Fruit fly (Drosophila melanogaster) whole organism, embryonic: ENCODE data around the gene CG12783.

Experiments
- Abd-B ChIP-seq: fragments of 200-800 bp; sonication (Bioruptor generic); optimal IDR thresholded peaks from 2 replicates; lab custom pipeline; 2018; ENCODE audit warnings: missing biosample characterization, mild to moderate bottlenecking, missing genetic modification characterization, moderate library complexity
- Ada2b ChIP-seq: fragments of 200-800 bp; sonication (Bioruptor generic); IDR thresholded peaks from 2 replicates; pipeline ENCODE4 v1.3.6; 2022; ENCODE audit warnings: missing biosample characterization, missing genetic modification characterization
- Atf-2 ChIP-seq: fragments of 200-800 bp; sonication (Bioruptor generic); optimal IDR thresholded peaks from 2 replicates; lab custom pipeline; 2016; ENCODE audit warnings: missing biosample characterization, missing genetic modification characterization
- Bgb ChIP-seq: fragments of 200-800 bp; sonication (Bioruptor generic); IDR thresholded peaks from 2 replicates; pipeline ENCODE4 v1.3.6; 2022; ENCODE audit warnings: missing biosample characterization, missing genetic modification characterization; ENCODE audit not compliant: partially characterized antibody
- CG10209 ChIP-seq: fragments of 200-800 bp; sonication (Bioruptor generic); optimal IDR thresholded peaks from 3 replicates; lab custom pipeline; 2017; ENCODE audit warnings: missing biosample characterization, mild to moderate bottlenecking, missing genetic modification characterization, missing genetic modification reagents
- CG10267 ChIP-seq: fragments of 200-800 bp; sonication (Bioruptor generic); optimal IDR thresholded peaks from 2 replicates; lab custom pipeline; 2018; ENCODE audit warnings: missing biosample characterization, mild to moderate bottlenecking, missing genetic modification characterization, moderate library complexity
- CG10431 ChIP-seq: fragments of 200-800 bp; sonication (Bioruptor generic); optimal IDR thresholded peaks from 3 replicates; lab custom pipeline; 2018; ENCODE audit warnings: missing biosample characterization, mild to moderate bottlenecking, missing genetic modification characterization
- CG12659 ChIP-seq: fragments of 200-800 bp; sonication (Bioruptor generic); optimal IDR thresholded peaks from 3 replicates; lab custom pipeline; 2017; ENCODE audit warnings: mild to moderate bottlenecking, missing biosample characterization, missing genetic modification reagents, missing genetic modification characterization
- CG13424 ChIP-seq: fragments of 200-800 bp; sonication (Bioruptor generic); optimal IDR thresholded peaks from 2 replicates; lab custom pipeline; 2019; ENCODE audit warnings: missing biosample characterization, mild to moderate bottlenecking, missing genetic modification characterization, moderate library complexity
- CG15514 ChIP-seq: fragments of 200-800 bp; sonication (Bioruptor generic); optimal IDR thresholded peaks from 3 replicates; lab custom pipeline; 2017; ENCODE audit warnings: missing biosample characterization, missing genetic modification characterization, mild to moderate bottlenecking, moderate library complexity, missing genetic modification reagents
- CG15601 ChIP-seq: fragments of 200-800 bp; sonication (Bioruptor generic); optimal IDR thresholded peaks from 3 replicates; lab custom pipeline; 2019; ENCODE audit warnings: missing biosample characterization, mild to moderate bottlenecking, missing genetic modification characterization, moderate library complexity
- CG1603 ChIP-seq: fragments of 200-800 bp; sonication (Bioruptor generic); optimal IDR thresholded peaks from 2 replicates; lab custom pipeline; 2019; ENCODE audit warnings: missing biosample characterization, mild to moderate bottlenecking, missing genetic modification characterization, moderate library complexity
- CG17359 ChIP-seq: fragments of 200-800 bp; sonication (Bioruptor generic); optimal IDR thresholded peaks from 3 replicates; lab custom pipeline; 2018; ENCODE audit warnings: missing biosample characterization, mild to moderate bottlenecking, missing genetic modification characterization, moderate library complexity
- CG18476 ChIP-seq: fragments of 200-800 bp; sonication (Bioruptor generic); optimal IDR thresholded peaks from 2 replicates; lab custom pipeline; 2016; ENCODE audit warnings: missing biosample characterization, mild to moderate bottlenecking, missing genetic modification characterization
- CG2116 ChIP-seq: fragments of 200-800 bp; sonication (Bioruptor generic); optimal IDR thresholded peaks from 3 replicates; lab custom pipeline; 2018; ENCODE audit warnings: missing biosample characterization, mild to moderate bottlenecking, missing genetic modification characterization
- CG30020 ChIP-seq: fragments of 200-800 bp; optimal IDR thresholded peaks from 2 replicates; lab custom pipeline; 2019; ENCODE audit warnings: missing biosample characterization, mild to moderate bottlenecking, missing genetic modification characterization, moderate library complexity
- CG31224 ChIP-seq: fragments of 200-800 bp; sonication (Bioruptor generic); IDR thresholded peaks from 2 replicates; pipeline ENCODE4 v1.3.6; 2022; ENCODE audit warnings: missing biosample characterization, missing genetic modification characterization
- CG31365 ChIP-seq: fragments of 200-800 bp; sonication (Bioruptor generic); optimal IDR thresholded peaks from 2 replicates; lab custom pipeline; 2018; ENCODE audit warnings: missing biosample characterization, mild to moderate bottlenecking, missing genetic modification characterization
- CG32532 ChIP-seq: fragments of 200-800 bp; sonication (Bioruptor generic); IDR thresholded peaks from 2 replicates; pipeline ENCODE4 v1.3.6; 2022; ENCODE audit warnings: missing biosample characterization, missing genetic modification characterization
- CG34422 ChIP-seq: fragments of 200-800 bp; sonication (Bioruptor generic); IDR thresholded peaks from 3 replicates; pipeline ENCODE4 v1.3.6; 2022; ENCODE audit warnings: missing biosample characterization, missing genetic modification characterization
- CG6689 ChIP-seq: fragments of 200-800 bp; sonication (Bioruptor generic); IDR thresholded peaks from 2 replicates; pipeline ENCODE4 v1.3.6; 2022; ENCODE audit warnings: missing biosample characterization, missing genetic modification characterization
- CG6791 ChIP-seq: fragments of 200-800 bp; sonication (Bioruptor generic); IDR thresholded peaks from 3 replicates; pipeline ENCODE4 v1.3.6; 2022; ENCODE audit warnings: missing biosample characterization, missing genetic modification characterization; ENCODE audit not compliant: partially characterized antibody
- CG7839 ChIP-seq: fragments of 200-800 bp; sonication (Bioruptor generic); optimal IDR thresholded peaks from 3 replicates; lab custom pipeline; 2018; ENCODE audit warnings: missing biosample characterization, mild to moderate bottlenecking, missing genetic modification characterization, moderate library complexity
- CoRest ChIP-seq: fragments of 200-800 bp; sonication (Bioruptor generic); optimal IDR thresholded peaks from 3 replicates; lab custom pipeline; 2018; ENCODE audit warnings: missing biosample characterization, mild to moderate bottlenecking, missing genetic modification characterization, moderate library complexity
- CrebB ChIP-seq: fragments of 200-800 bp; sonication (Bioruptor generic); optimal IDR thresholded peaks from 3 replicates; lab custom pipeline; 2018; ENCODE audit warnings: missing biosample characterization, mild to moderate bottlenecking, missing genetic modification characterization
- Dad ChIP-seq: fragments of 200-800 bp; sonication (Bioruptor generic); optimal IDR thresholded peaks from 3 replicates; lab custom pipeline; 2016; ENCODE audit warnings: missing biosample characterization, missing genetic modification characterization
- Dref ChIP-seq: fragments of 200-800 bp; sonication (Bioruptor generic); IDR thresholded peaks from 2 replicates; pipeline ENCODE4 v1.3.6; 2022; ENCODE audit warnings: missing biosample characterization, missing genetic modification characterization
- Elba2 ChIP-seq: fragments of 200-800 bp; sonication (Bioruptor generic); optimal IDR thresholded peaks from 3 replicates; lab custom pipeline; 2016; ENCODE audit warnings: missing biosample characterization, missing genetic modification characterization
- Ets97D ChIP-seq: fragments of 200-800 bp; sonication (Bioruptor generic); optimal IDR thresholded peaks from 3 replicates; lab custom pipeline; 2016; ENCODE audit warnings: missing biosample characterization, missing genetic modification characterization
- Fer1 ChIP-seq: fragments of 200-800 bp; sonication (Bioruptor generic); optimal IDR thresholded peaks from 2 replicates; lab custom pipeline; 2017; ENCODE audit warnings: missing biosample characterization, mild to moderate bottlenecking, missing genetic modification characterization
- Gug ChIP-seq: fragments of 200-800 bp; sonication (Bioruptor generic); IDR thresholded peaks from 4 replicates; pipeline ENCODE4 v1.3.6; 2022; ENCODE audit warnings: missing biosample characterization, missing genetic modification characterization
- MBD-R2 ChIP-seq: fragments of 200-800 bp; sonication (Bioruptor generic); IDR thresholded peaks from 2 replicates; pipeline ENCODE4 v1.3.6; 2022; ENCODE audit warnings: missing biosample characterization, missing genetic modification characterization
- Pdp1 ChIP-seq, 2 experiments: fragments of 200-800 bp; sonication (Bioruptor generic); optimal IDR thresholded peaks; 3 replicates each; lab custom pipeline; 2016; ENCODE audit warnings: missing biosample characterization in 2 of 2, missing genetic modification characterization in 2 of 2, mild to moderate bottlenecking in 1 of 2, moderate library complexity in 1 of 2
- Sox102F ChIP-seq: fragments of 200-800 bp; sonication (Bioruptor generic); optimal IDR thresholded peaks from 2 replicates; lab custom pipeline; 2018; ENCODE audit warnings: missing biosample characterization, mild to moderate bottlenecking, missing genetic modification characterization, moderate library complexity
- TFAM ChIP-seq: fragments of 200-800 bp; sonication (Bioruptor generic); optimal IDR thresholded peaks from 2 replicates; lab custom pipeline; 2017; ENCODE audit warnings: missing biosample characterization, missing genetic modification characterization, inconsistent platforms
- Vsx1 ChIP-seq: fragments of 200-800 bp; sonication (Bioruptor generic); optimal IDR thresholded peaks from 2 replicates; lab custom pipeline; 2017; ENCODE audit warnings: missing biosample characterization, mild to moderate bottlenecking, missing genetic modification characterization, missing genetic modification reagents
- bab2 ChIP-seq: fragments of 200-800 bp; sonication (Bioruptor generic); optimal IDR thresholded peaks from 2 replicates; lab custom pipeline; 2016; ENCODE audit warnings: missing biosample characterization, missing genetic modification characterization
- ci ChIP-seq: fragments of 200-800 bp; sonication (Bioruptor generic); IDR thresholded peaks from 3 replicates; pipeline ENCODE4 v1.3.6; 2022; ENCODE audit warnings: missing biosample characterization, missing genetic modification characterization
- crol ChIP-seq: fragments of 200-800 bp; sonication (Bioruptor generic); IDR thresholded peaks from 2 replicates; pipeline ENCODE4 v1.3.6; 2022; ENCODE audit warnings: missing biosample characterization, missing genetic modification characterization
- dimm ChIP-seq: fragments of 200-800 bp; sonication (Bioruptor generic); IDR thresholded peaks from 2 replicates; pipeline ENCODE4 v1.3.6; 2022; ENCODE audit warnings: missing biosample characterization, missing genetic modification characterization
- dpn ChIP-seq, 2 experiments: fragments of 200-800 bp; sonication (Bioruptor generic); optimal IDR thresholded peaks; 3 replicates each; lab custom pipeline; 2016; ENCODE audit warnings: missing biosample characterization in 2 of 2, missing genetic modification characterization in 2 of 2
- fu2 ChIP-seq: fragments of 200-800 bp; sonication (Bioruptor generic); optimal IDR thresholded peaks from 2 replicates; lab custom pipeline; 2016; ENCODE audit warnings: missing biosample characterization, missing genetic modification characterization
- ind ChIP-seq: fragments of 200-800 bp; sonication (Bioruptor generic); optimal IDR thresholded peaks from 3 replicates; lab custom pipeline; 2016; ENCODE audit warnings: missing biosample characterization, missing genetic modification characterization
- p53 ChIP-seq: fragments of 200-800 bp; sonication (Bioruptor generic); optimal IDR thresholded peaks from 2 replicates; lab custom pipeline; 2016; ENCODE audit warnings: missing biosample characterization, missing genetic modification characterization
- pan ChIP-seq, 4 experiments: fragments of >200 bp in 3 of 4; fragments of 200-800 bp in 1 of 4; sonication (Bioruptor generic) in 1 of 4; optimal IDR thresholded peaks in 3 of 4; IDR thresholded peaks in 1 of 4; 2 replicates each; pipeline versions ENCODE4 v1.3.6 to Lab custom; 2017 to 2022; ENCODE audit warnings: missing biosample characterization in 2 of 4, missing genetic modification characterization in 2 of 4, mixed read lengths in 1 of 4
- rib ChIP-seq: fragments of 200-800 bp; sonication (Bioruptor generic); IDR thresholded peaks from 2 replicates; pipeline ENCODE4 v1.3.6; 2022; ENCODE audit warnings: missing biosample characterization, missing genetic modification characterization
- salm ChIP-seq: fragments of 200-800 bp; sonication (Bioruptor generic); optimal IDR thresholded peaks from 2 replicates; lab custom pipeline; 2018; ENCODE audit warnings: missing biosample characterization, mild to moderate bottlenecking, missing genetic modification characterization
- slbo ChIP-seq: fragments of 200-800 bp; sonication (Bioruptor generic); IDR thresholded peaks from 2 replicates; pipeline ENCODE4 v1.3.6; 2022; ENCODE audit warnings: missing biosample characterization, missing genetic modification characterization
- vvl ChIP-seq: fragments of 200-800 bp; sonication (Bioruptor generic); IDR thresholded peaks from 2 replicates; pipeline ENCODE4 v1.3.6; 2022; ENCODE audit warnings: missing biosample characterization, missing genetic modification characterization
- zen ChIP-seq: fragments of 200-800 bp; sonication (Bioruptor generic); optimal IDR thresholded peaks from 3 replicates; lab custom pipeline; 2018; ENCODE audit warnings: missing biosample characterization, mild to moderate bottlenecking, missing genetic modification characterization, moderate library complexity

CG12783 gene

dm6 chr3R:16614241-16614640, 1.0 kb upstream of the CG12783 start, which contains the start of gene CG10340 (continued):
- no peak for TF ChIP-seq dimm (GFP tag; lab: Robert Waterston, UW)
- TF ChIP-seq zen (tag; lab: Kevin White, UChicago): no peak
- no peak for TF ChIP-seq fu2 (GFP tag; lab: Kevin White, UChicago)
- no peak for TF ChIP-seq crol (GFP tag; lab: Robert Waterston, UW)
- TF ChIP-seq CrebB (tag; lab: Kevin White, UChicago): no peak
- no peak for TF ChIP-seq Ets97D (GFP tag; lab: Kevin White, UChicago)
- peak; percentile 45; the same call in 1 of the 2 replicates for TF ChIP-seq slbo (GFP tag; lab: Robert Waterston, UW)
- peak; percentile 45 for TF ChIP-seq CG12659 (GFP tag; lab: Kevin White, UChicago)
- TF ChIP-seq TFAM (GFP tag; lab: Kevin White, UChicago): no peak
- no peak for TF ChIP-seq Dad (GFP tag; lab: Kevin White, UChicago)
- TF ChIP-seq CG15514 (GFP tag; lab: Kevin White, UChicago): peak; percentile 38
- TF ChIP-seq Gug (GFP tag; lab: Robert Waterston, UW): peak; percentile 25; the same call in 1 of the 4 replicates
- TF ChIP-seq CG10209 (GFP tag; lab: Kevin White, UChicago): no peak
- peak; percentile 92 for TF ChIP-seq MBD-R2
- TF ChIP-seq bab2 (GFP tag; lab: Kevin White, UChicago): no peak
- no peak for TF ChIP-seq CG17359 (tag; lab: Kevin White, UChicago)
- TF ChIP-seq CG10267 (tag; lab: Kevin White, UChicago): peak; percentile 17
- no peak for TF ChIP-seq p53
- peak; percentile 64 for TF ChIP-seq vvl (GFP tag; lab: Robert Waterston, UW)
- TF ChIP-seq CG2116 (GFP tag; lab: Kevin White, UChicago): peak; percentile 60
- TF ChIP-seq Pdp1 (GFP tag; optimal IDR thresholded peaks at IDR 0.05; lab: Kevin White, UChicago): peak in 1 of 2 experiments; percentile 99
- peak; percentile 19 for TF ChIP-seq Abd-B (GFP tag; lab: Kevin White, UChicago)
- peak; percentile 86 for TF ChIP-seq Bgb (GFP tag; lab: Robert Waterston, UW)
- no peak for TF ChIP-seq Atf-2 (GFP tag; lab: Kevin White, UChicago)
- TF ChIP-seq CG13424: peak; percentile 11
- no peak for TF ChIP-seq CG18476 (GFP tag; lab: Kevin White, UChicago)
- no peak for TF ChIP-seq Vsx1 (GFP tag; lab: Kevin White, UChicago)
- TF ChIP-seq Ada2b (GFP tag; lab: Robert Waterston, UW): no peak
- no peak for TF ChIP-seq Fer1
- no peak for TF ChIP-seq CG31224
- no peak for TF ChIP-seq CG31365
- TF ChIP-seq CG32532 (GFP tag; lab: Robert Waterston, UW): 0 out of 2 replicates have a peak, but pooled peaks have one; percentile 39
- peak; percentile 88 for TF ChIP-seq Elba2 (GFP tag; lab: Kevin White, UChicago)
- peak; percentile 34 for TF ChIP-seq CoRest
- no peak for TF ChIP-seq pan (optimal IDR thresholded peaks at IDR 0.05; lab: Kevin White, UChicago)
- no peak for TF ChIP-seq pan (GFP tag; optimal IDR thresholded peaks at IDR 0.05 in 1 of 2, IDR thresholded peaks at IDR 0.05 in 1 of 2)
- TF ChIP-seq CG6791 (GFP tag; lab: Robert Waterston, UW): peak; percentile 83
- TF ChIP-seq CG6689: no peak
- no peak for TF ChIP-seq dpn (GFP tag; optimal IDR thresholded peaks at IDR 0.05; lab: Kevin White, UChicago)
- no peak for TF ChIP-seq CG30020 (tag; lab: Kevin White, UChicago)
- 0 out of 3 replicates have a peak, but pooled peaks have one; percentile 30 for TF ChIP-seq CG34422 (GFP tag; lab: Robert Waterston, UW)
- peak; percentile 89 for TF ChIP-seq Dref (GFP tag; lab: Robert Waterston, UW)
- TF ChIP-seq CG15601 (tag; lab: Kevin White, UChicago): peak; percentile 33
- TF ChIP-seq rib: no peak
- TF ChIP-seq ind (GFP tag; lab: Kevin White, UChicago): no peak
- no peak for TF ChIP-seq CG10431 (GFP tag; lab: Kevin White, UChicago)
- TF ChIP-seq CG7839 (tag; lab: Kevin White, UChicago): no peak
- 0 out of 3 replicates have a peak, but pooled peaks have one; percentile 14 for TF ChIP-seq ci (GFP tag; lab: Robert Waterston, UW)
- no peak for TF ChIP-seq salm (tag; lab: Kevin White, UChicago)
- no peak for TF ChIP-seq Sox102F (GFP tag; lab: Kevin White, UChicago)
- no peak for TF ChIP-seq CG1603 (tag; lab: Kevin White, UChicago)
